Worm (Caenorhabditis elegans) whole organism, L1 larva: ENCODE measurements around the gene kin-2.

ENCODE experiments used
- C04F5.9 ChIP-seq: sonication (generic microtip); optimal IDR thresholded peaks from 2 replicates; lab custom pipeline; 2016; ENCODE audit warnings: missing genetic modification characterization, missing compliant biosample characterization
- C16A3.4 ChIP-seq: fragments of 150-350 bp; optimal IDR thresholded peaks from 2 replicates; lab custom pipeline; 2014; ENCODE audit warnings: missing biosample characterization, missing genetic modification characterization
- Y116A8C.19 ChIP-seq: sonication (generic microtip); optimal IDR thresholded peaks from 2 replicates; lab custom pipeline; 2016; ENCODE audit warnings: missing compliant biosample characterization, missing genetic modification characterization, borderline replicate concordance
- aly-2 ChIP-seq: fragments of 150-350 bp; optimal IDR thresholded peaks from 2 replicates; lab custom pipeline; 2014; ENCODE audit warnings: missing biosample characterization, missing genetic modification characterization
- ama-1 ChIP-seq: fragments of 150-350 bp; optimal IDR thresholded peaks from 2 replicates; lab custom pipeline; 2014
- blmp-1 ChIP-seq: fragments of 150-350 bp; optimal IDR thresholded peaks from 2 replicates; lab custom pipeline; 2014; ENCODE audit warnings: missing biosample characterization, missing genetic modification characterization
- ceh-8 ChIP-seq: fragments of 200-800 bp; sonication (Bioruptor generic); optimal IDR thresholded peaks from 2 replicates; lab custom pipeline; 2018; ENCODE audit warnings: mild to moderate bottlenecking, missing genetic modification characterization, moderate library complexity, missing compliant biosample characterization
- ceh-82 ChIP-seq, 3 experiments: fragments of 150-350 bp in 1 of 3; sonication (generic microtip) in 2 of 3; optimal IDR thresholded peaks; 2 replicates each; lab custom pipeline; 2014 to 2017; ENCODE audit warnings: missing biosample characterization in 3 of 3, missing genetic modification characterization in 3 of 3
- ceh-88 ChIP-seq: fragments of 200-800 bp; sonication (Bioruptor generic); IDR thresholded peaks from 2 replicates; pipeline ENCODE4 v1.3.6; 2022; ENCODE audit warnings: missing genetic modification characterization, missing compliant biosample characterization
- ces-1 ChIP-seq: fragments of 150-350 bp; optimal IDR thresholded peaks from 2 replicates; lab custom pipeline; 2014; ENCODE audit warnings: missing biosample characterization, missing genetic modification reagents, missing genetic modification characterization
- efl-3 ChIP-seq: fragments of 200-800 bp; sonication (Bioruptor generic); optimal IDR thresholded peaks from 2 replicates; lab custom pipeline; 2018; ENCODE audit warnings: mild to moderate bottlenecking, missing genetic modification characterization, missing compliant biosample characterization
- egl-27 ChIP-seq, 2 experiments: fragments of 150-350 bp in 1 of 2; sonication (generic microtip); optimal IDR thresholded peaks; 3 replicates each; lab custom pipeline; 2017 to 2018; ENCODE audit warnings: missing biosample characterization in 2 of 2, missing genetic modification characterization in 2 of 2, missing genetic modification reagents in 2 of 2
- elt-2 ChIP-seq: sonication (generic microtip); optimal IDR thresholded peaks from 2 replicates; lab custom pipeline; 2016; ENCODE audit warnings: missing genetic modification characterization, mild to moderate bottlenecking, inconsistent platforms, missing compliant biosample characterization, missing genetic modification reagents
- elt-3 ChIP-seq, 6 experiments: fragments of 150-350 bp in 1 of 6; sonication (generic microtip); optimal IDR thresholded peaks; 2 replicates each; lab custom pipeline; 2017 to 2018; ENCODE audit warnings: missing biosample characterization in 6 of 6, missing genetic modification characterization in 6 of 6, inconsistent platforms in 1 of 6
- fkh-10 ChIP-seq: sonication (generic microtip); optimal IDR thresholded peaks from 2 replicates; lab custom pipeline; 2017; ENCODE audit warnings: missing biosample characterization, missing genetic modification reagents, missing genetic modification characterization
- fkh-8 ChIP-seq: sonication (generic microtip); optimal IDR thresholded peaks from 2 replicates; lab custom pipeline; 2016; ENCODE audit warnings: mild to moderate bottlenecking, missing genetic modification characterization, missing compliant biosample characterization
- hlh-17 ChIP-seq: fragments of 200-800 bp; sonication (Bioruptor generic); optimal IDR thresholded peaks from 2 replicates; lab custom pipeline; 2018; ENCODE audit warnings: missing genetic modification characterization, mild to moderate bottlenecking, missing compliant biosample characterization, moderate library complexity, borderline replicate concordance
- hlh-4 ChIP-seq: sonication (generic microtip); optimal IDR thresholded peaks from 2 replicates; lab custom pipeline; 2016; ENCODE audit warnings: mild to moderate bottlenecking, missing genetic modification characterization, missing compliant biosample characterization
- hpl-2 ChIP-seq: fragments of 150-350 bp; optimal IDR thresholded peaks from 2 replicates; lab custom pipeline; 2014; ENCODE audit warnings: missing biosample characterization, missing genetic modification reagents, missing genetic modification characterization
- irx-1 ChIP-seq: sonication (generic microtip); optimal IDR thresholded peaks from 2 replicates; lab custom pipeline; 2016; ENCODE audit warnings: missing genetic modification characterization, missing compliant biosample characterization
- jun-1 ChIP-seq: fragments of 150-350 bp; optimal IDR thresholded peaks from 2 replicates; lab custom pipeline; 2014; ENCODE audit warnings: missing biosample characterization, missing genetic modification reagents, missing genetic modification characterization
- lin-14 ChIP-seq: fragments of 200-800 bp; sonication (Bioruptor generic); optimal IDR thresholded peaks from 2 replicates; lab custom pipeline; 2018; ENCODE audit warnings: mild to moderate bottlenecking, missing genetic modification characterization, moderate library complexity, missing compliant biosample characterization
- lin-15B ChIP-seq: fragments of 150-350 bp; sonication (generic microtip); optimal IDR thresholded peaks from 3 replicates; lab custom pipeline; 2014; ENCODE audit warnings: missing biosample characterization, missing genetic modification characterization
- mab-9 ChIP-seq: fragments of 200-800 bp; sonication (Bioruptor generic); IDR thresholded peaks from 2 replicates; pipeline ENCODE4 v1.3.6; 2022; ENCODE audit warnings: missing genetic modification reagents, missing genetic modification characterization, missing compliant biosample characterization
- mdl-1 ChIP-seq, 2 experiments: fragments of 150-350 bp; optimal IDR thresholded peaks; 2 replicates each; lab custom pipeline; 2014 to 2017; ENCODE audit warnings: missing biosample characterization in 2 of 2, missing genetic modification characterization in 2 of 2, inconsistent platforms in 1 of 2
- mef-2 ChIP-seq: fragments of 150-350 bp; optimal IDR thresholded peaks from 2 replicates; lab custom pipeline; 2014; ENCODE audit warnings: missing biosample characterization, missing genetic modification characterization
- nhr-12 ChIP-seq: sonication (generic microtip); optimal IDR thresholded peaks from 2 replicates; lab custom pipeline; 2017; ENCODE audit warnings: missing biosample characterization, missing genetic modification characterization
- nhr-19 ChIP-seq: fragments of 200-800 bp; sonication (Bioruptor generic); conservative IDR thresholded peaks from 2 replicates; pipeline ENCODE4 v1.3.6; 2022; ENCODE audit warnings: missing genetic modification characterization, missing compliant biosample characterization
- nhr-237 ChIP-seq: fragments of 150-350 bp; optimal IDR thresholded peaks from 2 replicates; lab custom pipeline; 2014; ENCODE audit warnings: missing biosample characterization, missing genetic modification characterization
- nhr-28 ChIP-seq: fragments of 150-350 bp; optimal IDR thresholded peaks from 2 replicates; lab custom pipeline; 2014; ENCODE audit warnings: missing biosample characterization, missing genetic modification characterization
- nhr-47 ChIP-seq: sonication (generic microtip); optimal IDR thresholded peaks from 2 replicates; lab custom pipeline; 2016; ENCODE audit warnings: mild to moderate bottlenecking, missing genetic modification characterization, moderate library complexity, missing compliant biosample characterization
- nhr-71 ChIP-seq: sonication (generic microtip); optimal IDR thresholded peaks from 2 replicates; lab custom pipeline; 2016; ENCODE audit warnings: mild to moderate bottlenecking, missing genetic modification characterization, moderate library complexity, missing compliant biosample characterization
- nhr-76 ChIP-seq: sonication (generic microtip); optimal IDR thresholded peaks from 2 replicates; lab custom pipeline; 2017; ENCODE audit warnings: missing biosample characterization, missing genetic modification characterization
- nhr-77 ChIP-seq: fragments of 150-350 bp; optimal IDR thresholded peaks from 2 replicates; lab custom pipeline; 2014; ENCODE audit warnings: missing biosample characterization, missing genetic modification characterization
- nhr-84 ChIP-seq: sonication (generic microtip); optimal IDR thresholded peaks from 2 replicates; lab custom pipeline; 2017; ENCODE audit warnings: missing biosample characterization, missing genetic modification characterization
- pag-3 ChIP-seq: sonication (generic microtip); optimal IDR thresholded peaks from 2 replicates; lab custom pipeline; 2017; ENCODE audit warnings: missing genetic modification characterization, mild to moderate bottlenecking, missing compliant biosample characterization, antibody characterized with exemption, borderline replicate concordance; ENCODE audit not compliant: insufficient read depth
- pax-3 ChIP-seq: fragments of 200-800 bp; sonication (Bioruptor generic); optimal IDR thresholded peaks from 2 replicates; lab custom pipeline; 2018; ENCODE audit warnings: mild to moderate bottlenecking, missing genetic modification characterization, moderate library complexity, missing compliant biosample characterization
- pqm-1 ChIP-seq: sonication (generic microtip); optimal IDR thresholded peaks from 3 replicates; lab custom pipeline; 2017; ENCODE audit warnings: missing biosample characterization, missing genetic modification characterization
- rnt-1 ChIP-seq: sonication (generic microtip); optimal IDR thresholded peaks from 2 replicates; lab custom pipeline; 2016; ENCODE audit warnings: mild to moderate bottlenecking, missing genetic modification characterization, moderate library complexity, missing compliant biosample characterization
- snpc-4 ChIP-seq: fragments of 150-350 bp; optimal IDR thresholded peaks from 2 replicates; lab custom pipeline; 2014; ENCODE audit warnings: missing biosample characterization, missing genetic modification characterization
- snu-23 ChIP-seq: sonication (generic microtip); optimal IDR thresholded peaks from 2 replicates; lab custom pipeline; 2016; ENCODE audit warnings: missing genetic modification characterization, missing compliant biosample characterization
- sptf-1 ChIP-seq: fragments of 150-350 bp; optimal IDR thresholded peaks from 2 replicates; lab custom pipeline; 2014; ENCODE audit warnings: missing biosample characterization, missing genetic modification characterization
- sup-37 ChIP-seq: fragments of 200-800 bp; sonication (Bioruptor generic); optimal IDR thresholded peaks from 2 replicates; lab custom pipeline; 2018; ENCODE audit warnings: mild to moderate bottlenecking, missing genetic modification characterization, missing compliant biosample characterization
- swsn-7 ChIP-seq: sonication (generic microtip); optimal IDR thresholded peaks from 2 replicates; lab custom pipeline; 2016; ENCODE audit warnings: missing genetic modification characterization, missing compliant biosample characterization
- tbx-2 ChIP-seq: sonication (generic microtip); optimal IDR thresholded peaks from 2 replicates; lab custom pipeline; 2016; ENCODE audit warnings: missing genetic modification characterization, missing compliant biosample characterization
- tlp-1 ChIP-seq: fragments of 150-350 bp; optimal IDR thresholded peaks from 2 replicates; lab custom pipeline; 2014; ENCODE audit warnings: missing biosample characterization, missing genetic modification characterization
- unc-130 ChIP-seq: fragments of 150-350 bp; optimal IDR thresholded peaks from 2 replicates; lab custom pipeline; 2017; ENCODE audit warnings: missing biosample characterization, missing genetic modification characterization, inconsistent platforms
- unc-98 ChIP-seq: fragments of 200-800 bp; sonication (Bioruptor generic); IDR thresholded peaks from 2 replicates; pipeline ENCODE4 v1.3.6; 2022; ENCODE audit warnings: missing genetic modification characterization, missing compliant biosample characterization
- zip-4 ChIP-seq: fragments of 200-800 bp; sonication (Bioruptor generic); optimal IDR thresholded peaks from 2 replicates; lab custom pipeline; 2018; ENCODE audit warnings: mild to moderate bottlenecking, missing genetic modification characterization, moderate library complexity, missing compliant biosample characterization

kin-2 gene

ce11 chrX:5984581-5985039 lies 7.0 kb upstream of the kin-2 start, which contains the start of gene klp-13 (continued):
- TF ChIP-seq elt-3 (tag; optimal IDR thresholded peaks at IDR 0.05; lab: Kevin White, UChicago) (peak in 3 of 6 experiments; percentile 14 to 89 (median 20)), sptf-1 (tag; lab: Kevin White, UChicago) (no peak), snpc-4 (tag; lab: Kevin White, UChicago) (peak; percentile 5), nhr-47 (peak; percentile 91), hlh-4 (tag; lab: Kevin White, UChicago) (no peak), efl-3 (no peak), pax-3 (tag; lab: Kevin White, UChicago) (peak; percentile 85), nhr-77 (peak; percentile 89), ceh-88 (GFP tag; lab: Robert Waterston, UW) (no peak), swsn-7 (tag; lab: Kevin White, UChicago) (peak; percentile 88), pag-3 (tag; lab: Kevin White, UChicago) (no peak), lin-14 (GFP tag; lab: Kevin White, UChicago) (peak; percentile 95), nhr-84 (no peak), blmp-1 (tag; lab: Kevin White, UChicago) (peak; percentile 81), C16A3.4 (tag; lab: Kevin White, UChicago) (peak; percentile 91), ama-1 (peak; percentile 2), pqm-1 (no peak), mab-9 (GFP tag; lab: Robert Waterston, UW) (no peak), nhr-237 (tag; lab: Kevin White, UChicago) (peak; percentile 35), sup-37 (GFP tag; lab: Kevin White, UChicago) (peak; percentile 41), zip-4 (no peak), irx-1 (tag; lab: Kevin White, UChicago) (peak; percentile 74), lin-15B (peak; percentile 80), nhr-12 (tag; lab: Kevin White, UChicago) (no peak), mdl-1 (tag; optimal IDR thresholded peaks at IDR 0.05; lab: Kevin White, UChicago) (peak in 1 of 2 experiments; percentile 86), fkh-8 (tag; lab: Kevin White, UChicago) (peak; percentile 98), nhr-76 (tag; lab: Kevin White, UChicago) (no peak), tlp-1 (tag; lab: Kevin White, UChicago) (no peak), unc-98 (no peak), ces-1 (GFP tag; lab: Kevin White, UChicago) (no peak), nhr-28 (no peak), hlh-17 (GFP tag; lab: Kevin White, UChicago) (no peak)

- TF ChIP-seq elt-2 (tag; lab: Kevin White, UChicago): no peak
- no peak for TF ChIP-seq pqm-1
- no peak for TF ChIP-seq sptf-1 (tag; lab: Kevin White, UChicago)
- peak; percentile 82 for TF ChIP-seq fkh-10
- no peak for TF ChIP-seq sup-37 (GFP tag; lab: Kevin White, UChicago)
These were observed 5.6 kb upstream of the kin-2 start for ce11 chrX:5983267-5983666.

- no peak for TF ChIP-seq Y116A8C.19 (tag; lab: Kevin White, UChicago)
- TF ChIP-seq ceh-82 (tag; optimal IDR thresholded peaks at IDR 0.05; lab: Kevin White, UChicago): peak in 1 of 3 experiments; percentile 29
- peak; percentile 15 for TF ChIP-seq snu-23 (GFP tag; lab: Kevin White, UChicago)
- no peak for TF ChIP-seq unc-130 (tag; lab: Kevin White, UChicago)
- no peak for TF ChIP-seq C04F5.9 (tag; lab: Kevin White, UChicago)
- peak; percentile 44 for TF ChIP-seq nhr-71 (tag; lab: Kevin White, UChicago)
- no peak for TF ChIP-seq jun-1 (tag; lab: Kevin White, UChicago)
- no peak for TF ChIP-seq sup-37 (GFP tag; lab: Kevin White, UChicago)
- no peak for TF ChIP-seq ceh-8 (GFP tag; lab: Kevin White, UChicago)
- TF ChIP-seq nhr-47: peak; percentile 34
- no peak for TF ChIP-seq egl-27 (tag; optimal IDR thresholded peaks at IDR 0.05; lab: Kevin White, UChicago)
- TF ChIP-seq hpl-2 (GFP tag; lab: Kevin White, UChicago): no peak
- peak; percentile 87 for TF ChIP-seq lin-14 (GFP tag; lab: Kevin White, UChicago)
- no peak for TF ChIP-seq tlp-1 (tag; lab: Kevin White, UChicago)
- no peak for TF ChIP-seq nhr-12 (tag; lab: Kevin White, UChicago)
- TF ChIP-seq elt-2 (tag; lab: Kevin White, UChicago): no peak
- TF ChIP-seq mef-2 (tag; lab: Kevin White, UChicago): no peak
- TF ChIP-seq swsn-7 (tag; lab: Kevin White, UChicago): no peak
- no peak for TF ChIP-seq fkh-10
- TF ChIP-seq tbx-2 (tag; lab: Kevin White, UChicago): peak; percentile 19
- TF ChIP-seq blmp-1 (tag; lab: Kevin White, UChicago): no peak
- TF ChIP-seq mab-9 (GFP tag; lab: Robert Waterston, UW): no peak
- TF ChIP-seq nhr-237 (tag; lab: Kevin White, UChicago): no peak
- peak; percentile 21 for TF ChIP-seq rnt-1
- TF ChIP-seq aly-2 (tag; lab: Kevin White, UChicago): no peak
- TF ChIP-seq nhr-19 (GFP tag; lab: Robert Waterston, UW): no peak
These were observed 5.1 kb upstream of the kin-2 start for ce11 chrX:5982799-5983198.
